Worm (Caenorhabditis elegans): ENCODE results near the gene pycr-1.

DNA sequence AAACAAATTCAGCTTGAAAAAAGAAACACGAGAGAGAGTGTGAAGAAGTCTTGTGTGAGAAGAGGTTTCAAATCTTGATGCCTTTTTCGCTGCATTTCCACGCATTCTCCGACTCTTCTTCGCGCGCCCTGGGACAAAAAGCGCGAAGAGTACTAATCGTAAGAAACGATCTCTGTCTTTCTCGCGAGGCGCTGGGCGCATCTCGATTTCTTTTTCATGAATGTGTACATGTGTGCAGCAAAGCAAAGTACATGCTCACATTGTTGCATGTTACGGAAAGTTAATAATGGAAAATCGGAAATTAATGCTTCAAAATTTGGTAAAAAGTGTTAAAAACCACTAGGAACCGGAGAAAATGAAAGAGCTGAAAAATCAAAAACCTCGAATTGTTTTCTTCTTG is 30.9 kb downstream of the pycr-1 start:
- no peak for TF ChIP-seq ztf-4 (tag; optimal IDR thresholded peaks at IDR 0.05)
- no peak for TF ChIP-seq fos-1 (tag; optimal IDR thresholded peaks at IDR 0.05)
- TF ChIP-seq nhr-77 (tag; optimal IDR thresholded peaks at IDR 0.05), result no peak
- no peak for TF ChIP-seq nhr-237 (tag; optimal IDR thresholded peaks at IDR 0.05)
- no peak for TF ChIP-seq snpc-4 (tag; optimal IDR thresholded peaks at IDR 0.05)
- no peak for TF ChIP-seq lsy-12 (tag; optimal IDR thresholded peaks at IDR 0.05)
